Worm (Caenorhabditis elegans) whole organism, L4 larva: ENCODE results near the gene pgl-2.

Experiments used
- D1046.2 ChIP-seq: fragments of 200-800 bp; sonication (Bioruptor generic); IDR thresholded peaks from 2 replicates; pipeline ENCODE4 v1.3.6; 2022; ENCODE audit warnings: missing genetic modification characterization, missing compliant biosample characterization
- F26F4.8 ChIP-seq: fragments of 200-800 bp; sonication (Bioruptor generic); conservative IDR thresholded peaks from 2 replicates; pipeline ENCODE4 v1.3.6; 2022; ENCODE audit warnings: missing genetic modification characterization, missing compliant biosample characterization
- F49E8.2 ChIP-seq: sonication (generic microtip); optimal IDR thresholded peaks from 2 replicates; lab custom pipeline; 2016; ENCODE audit warnings: missing compliant biosample characterization, mild to moderate bottlenecking, missing genetic modification characterization, borderline replicate concordance
- T20F7.1 ChIP-seq: fragments of 200-800 bp; sonication (Bioruptor generic); optimal IDR thresholded peaks from 2 replicates; lab custom pipeline; 2018; ENCODE audit warnings: mild to moderate bottlenecking, missing genetic modification characterization, missing compliant biosample characterization
- T26A8.4 ChIP-seq: fragments of 200-800 bp; sonication (Bioruptor generic); IDR thresholded peaks from 2 replicates; pipeline ENCODE4 v1.3.6; 2022; ENCODE audit warnings: missing genetic modification characterization, missing compliant biosample characterization
- aly-2 ChIP-seq: sonication (generic microtip); optimal IDR thresholded peaks from 2 replicates; lab custom pipeline; 2018; ENCODE audit warnings: missing biosample characterization, missing genetic modification characterization
- ceh-28 ChIP-seq: fragments of 150-350 bp; optimal IDR thresholded peaks from 2 replicates; lab custom pipeline; 2014; ENCODE audit warnings: missing biosample characterization, missing genetic modification reagents, missing genetic modification characterization
- ces-1 ChIP-seq: fragments of 150-350 bp; sonication (generic microtip); optimal IDR thresholded peaks from 4 replicates; lab custom pipeline; 2014; ENCODE audit warnings: missing biosample characterization, missing genetic modification reagents, missing genetic modification characterization
- daf-16 ChIP-seq, 3 experiments: sonication (generic microtip); optimal IDR thresholded peaks; 2 replicates each; lab custom pipeline; 2016 to 2017; ENCODE audit warnings: missing genetic modification characterization in 3 of 3, missing genetic modification reagents in 3 of 3, mild to moderate bottlenecking in 2 of 3, missing compliant biosample characterization in 2 of 3, missing biosample characterization in 1 of 3, moderate library complexity in 1 of 3
- dmd-6 ChIP-seq: fragments of 200-800 bp; sonication (Bioruptor generic); IDR thresholded peaks from 2 replicates; pipeline ENCODE4 v1.3.6; 2022; ENCODE audit warnings: missing genetic modification reagents, missing genetic modification characterization, missing compliant biosample characterization
- dpl-1 ChIP-seq: fragments of 150-350 bp; optimal IDR thresholded peaks from 2 replicates; lab custom pipeline; 2014; ENCODE audit warnings: missing biosample characterization, missing genetic modification reagents, missing genetic modification characterization
- duxl-1 ChIP-seq: sonication (generic microtip); optimal IDR thresholded peaks from 2 replicates; lab custom pipeline; 2016; ENCODE audit warnings: mild to moderate bottlenecking, missing genetic modification characterization, moderate library complexity, missing compliant biosample characterization; ENCODE audit not compliant: poor library complexity
- dve-1 ChIP-seq: sonication (generic microtip); optimal IDR thresholded peaks from 2 replicates; lab custom pipeline; 2017; ENCODE audit warnings: antibody characterized with exemption, mild to moderate bottlenecking, missing genetic modification characterization, missing compliant biosample characterization; ENCODE audit not compliant: insufficient read depth
- egl-27 ChIP-seq: sonication (generic microtip); optimal IDR thresholded peaks from 3 replicates; lab custom pipeline; 2017; ENCODE audit warnings: missing biosample characterization, missing genetic modification reagents, missing genetic modification characterization
- fkh-10 ChIP-seq: fragments of 150-350 bp; optimal IDR thresholded peaks from 2 replicates; lab custom pipeline; 2014; ENCODE audit warnings: missing biosample characterization, missing genetic modification reagents, missing genetic modification characterization
- fos-1 ChIP-seq: fragments of 150-350 bp; optimal IDR thresholded peaks from 2 replicates; lab custom pipeline; 2014; ENCODE audit warnings: missing biosample characterization, missing genetic modification characterization
- hif-1 ChIP-seq, 2 experiments: sonication (generic microtip); optimal IDR thresholded peaks; 2 replicates each; lab custom pipeline; 2016 to 2017; ENCODE audit warnings: missing compliant biosample characterization in 2 of 2, missing genetic modification characterization in 2 of 2, missing genetic modification reagents in 2 of 2, missing genotype in 2 of 2, mild to moderate bottlenecking in 1 of 2
- hlh-11 ChIP-seq: fragments of 200-800 bp; sonication (Bioruptor generic); optimal IDR thresholded peaks from 2 replicates; lab custom pipeline; 2018; ENCODE audit warnings: mild to moderate bottlenecking, missing genetic modification characterization, missing compliant biosample characterization
- hlh-30 ChIP-seq: sonication (generic microtip); optimal IDR thresholded peaks from 2 replicates; lab custom pipeline; 2017; ENCODE audit warnings: antibody characterized with exemption, mild to moderate bottlenecking, missing genetic modification characterization, missing compliant biosample characterization; ENCODE audit not compliant: insufficient read depth
- hmg-1.1 ChIP-seq: fragments of 200-800 bp; sonication (Bioruptor generic); IDR thresholded peaks from 2 replicates; pipeline ENCODE4 v1.3.6; 2022; ENCODE audit warnings: missing genetic modification reagents, missing genetic modification characterization, missing compliant biosample characterization
- jun-1 ChIP-seq: fragments of 150-350 bp; optimal IDR thresholded peaks from 2 replicates; lab custom pipeline; 2014; ENCODE audit warnings: missing biosample characterization, missing genetic modification reagents, missing genetic modification characterization
- lim-7 ChIP-seq: fragments of 200-800 bp; sonication (Bioruptor generic); IDR thresholded peaks from 2 replicates; pipeline ENCODE4 v1.3.6; 2022; ENCODE audit warnings: missing genetic modification characterization, missing compliant biosample characterization
- lin-38 ChIP-seq: fragments of 200-800 bp; sonication (Bioruptor generic); IDR thresholded peaks from 2 replicates; pipeline ENCODE4 v1.3.6; 2022; ENCODE audit warnings: missing genetic modification reagents, missing genetic modification characterization, missing compliant biosample characterization
- lsy-2 ChIP-seq, 2 experiments: fragments of 150-350 bp in 1 of 2; sonication (generic microtip) in 1 of 2; optimal IDR thresholded peaks; 2 replicates each; lab custom pipeline; 2014 to 2017; ENCODE audit warnings: missing biosample characterization in 2 of 2, missing genetic modification characterization in 2 of 2
- madf-5 ChIP-seq, 2 experiments: fragments of 200-800 bp; sonication (Bioruptor generic); IDR thresholded peaks; 2 replicates each; pipeline ENCODE4 v1.3.6; 2022; ENCODE audit warnings: missing compliant biosample characterization in 2 of 2, missing genetic modification characterization in 2 of 2
- mdl-1 ChIP-seq, 2 experiments: fragments of 150-350 bp in 1 of 2; sonication (generic microtip) in 1 of 2; optimal IDR thresholded peaks; 2 replicates each; lab custom pipeline; 2014 to 2017; ENCODE audit warnings: missing biosample characterization in 2 of 2, missing genetic modification characterization in 2 of 2
- mep-1 ChIP-seq: fragments of 150-350 bp; sonication (generic microtip); optimal IDR thresholded peaks from 3 replicates; lab custom pipeline; 2014; ENCODE audit warnings: missing biosample characterization, missing genetic modification characterization
- mes-2 ChIP-seq: sonication (generic microtip); optimal IDR thresholded peaks from 2 replicates; lab custom pipeline; 2016; ENCODE audit warnings: missing genotype, mild to moderate bottlenecking, missing genetic modification characterization, missing compliant biosample characterization; ENCODE audit not compliant: poor library complexity, severe bottlenecking
- mxl-3 ChIP-seq: fragments of 200-800 bp; sonication (Bioruptor generic); optimal IDR thresholded peaks from 2 replicates; lab custom pipeline; 2018; ENCODE audit warnings: mild to moderate bottlenecking, missing genetic modification characterization, missing compliant biosample characterization
- nhr-102 ChIP-seq: sonication (generic microtip); optimal IDR thresholded peaks from 2 replicates; lab custom pipeline; 2016; ENCODE audit warnings: mild to moderate bottlenecking, missing genetic modification characterization, moderate library complexity, missing compliant biosample characterization
- nhr-11 ChIP-seq: fragments of 150-350 bp; optimal IDR thresholded peaks from 2 replicates; lab custom pipeline; 2014; ENCODE audit warnings: missing biosample characterization, missing genetic modification characterization
- nhr-237 ChIP-seq: sonication (generic microtip); optimal IDR thresholded peaks from 2 replicates; lab custom pipeline; 2017; ENCODE audit warnings: missing biosample characterization, missing genetic modification characterization
- nhr-28 ChIP-seq: fragments of 150-350 bp; optimal IDR thresholded peaks from 2 replicates; lab custom pipeline; 2014; ENCODE audit warnings: missing biosample characterization, missing genetic modification characterization
- nhr-48 ChIP-seq: sonication (generic microtip); optimal IDR thresholded peaks from 2 replicates; lab custom pipeline; 2016; ENCODE audit warnings: mild to moderate bottlenecking, missing genetic modification characterization, missing compliant biosample characterization
- pha-4 ChIP-seq, 2 experiments: fragments of 150-350 bp in 1 of 2; fragments of 200-800 bp in 1 of 2; sonication (Bioruptor generic) in 1 of 2; IDR thresholded peaks in 1 of 2; optimal IDR thresholded peaks in 1 of 2; 2 replicates each; pipeline versions ENCODE4 v1.3.6 to Lab custom; 2014 to 2022; ENCODE audit warnings: missing genetic modification characterization in 2 of 2, missing genetic modification reagents in 2 of 2, missing biosample characterization in 1 of 2, missing compliant biosample characterization in 1 of 2
- pqm-1 ChIP-seq: sonication (generic microtip); optimal IDR thresholded peaks from 2 replicates; lab custom pipeline; 2017; ENCODE audit warnings: missing biosample characterization, missing genetic modification characterization
- rbr-2 ChIP-seq: sonication (generic microtip); optimal IDR thresholded peaks from 2 replicates; lab custom pipeline; 2016; ENCODE audit warnings: missing genotype, missing genetic modification characterization, missing compliant biosample characterization
- skn-1 ChIP-seq: fragments of 150-350 bp; optimal IDR thresholded peaks from 2 replicates; lab custom pipeline; 2014; ENCODE audit warnings: missing biosample characterization, missing genetic modification characterization
- spr-1 ChIP-seq: sonication (generic microtip); optimal IDR thresholded peaks from 2 replicates; lab custom pipeline; 2016; ENCODE audit warnings: mild to moderate bottlenecking, missing genetic modification characterization, missing compliant biosample characterization
- tra-1 ChIP-seq: fragments of 200-800 bp; sonication (Bioruptor generic); IDR thresholded peaks from 2 replicates; pipeline ENCODE4 v1.3.6; 2022; ENCODE audit warnings: missing genetic modification reagents, missing genetic modification characterization, missing compliant biosample characterization
- unc-130 ChIP-seq: sonication (generic microtip); optimal IDR thresholded peaks from 2 replicates; lab custom pipeline; 2016; ENCODE audit warnings: missing genetic modification reagents, missing genetic modification characterization, missing compliant biosample characterization
- zfp-3 ChIP-seq: fragments of 200-800 bp; sonication (Bioruptor generic); conservative IDR thresholded peaks from 2 replicates; pipeline ENCODE4 v1.3.6; 2022; ENCODE audit warnings: missing genetic modification reagents, missing genetic modification characterization, missing compliant biosample characterization
- ztf-7 ChIP-seq: fragments of 150-350 bp; optimal IDR thresholded peaks from 2 replicates; lab custom pipeline; 2014; ENCODE audit warnings: missing biosample characterization, missing genetic modification characterization

pgl-2 gene

DNA sequence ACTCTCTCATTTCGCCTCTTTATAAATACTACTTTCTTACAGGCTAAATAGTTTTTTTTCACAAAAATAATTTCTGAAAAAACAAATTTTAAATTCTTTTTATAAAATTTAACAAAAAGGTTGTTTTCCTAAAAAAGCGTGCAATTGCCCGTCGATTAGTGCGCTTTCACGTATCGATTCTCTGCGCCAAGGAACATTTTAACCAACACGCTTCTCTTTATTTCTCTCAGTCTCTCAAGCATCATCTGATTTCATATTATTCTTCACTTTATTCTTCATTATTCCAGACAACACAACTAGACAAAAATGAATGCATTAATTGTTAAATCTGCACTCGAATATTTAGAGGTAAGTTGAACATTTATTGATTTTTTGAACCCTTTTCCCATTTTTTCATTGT, 14.4 kb upstream of the pgl-2 start, which contains the start of gene B0303.4:
TSS of gene B0303.4 (plus strand) at position 196 of the 400 bp plus-strand sequence.
- TF ChIP-seq F49E8.2, result no peak
- TF ChIP-seq daf-16 (GFP tag; optimal IDR thresholded peaks at IDR 0.05; lab: Kevin White, UChicago), result no peak
- peak; percentile 46 for TF ChIP-seq daf-16 (tag; optimal IDR thresholded peaks at IDR 0.05; lab: Kevin White, UChicago)
- peak; percentile 82 for TF ChIP-seq mep-1 (tag; lab: Kevin White, UChicago)
- peak; percentile 7 for TF ChIP-seq dpl-1 (GFP tag; lab: Kevin White, UChicago)
- TF ChIP-seq hif-1 (tag; optimal IDR thresholded peaks at IDR 0.05; lab: Kevin White, UChicago), result peak in 1 of 2 experiments; percentile 6
- 0 out of 2 replicates have a peak, but pooled peaks have one; percentile 28 for TF ChIP-seq lin-38 (GFP tag; lab: Robert Waterston, UW)
- TF ChIP-seq mdl-1 (tag; optimal IDR thresholded peaks at IDR 0.05; lab: Kevin White, UChicago), result peak in 1 of 2 experiments; percentile 69
- no peak for TF ChIP-seq nhr-102 (tag; lab: Kevin White, UChicago)
- TF ChIP-seq rbr-2 (tag; lab: Kevin White, UChicago), result peak; percentile 41
- TF ChIP-seq lsy-2 (tag; optimal IDR thresholded peaks at IDR 0.05; lab: Kevin White, UChicago), result peak in 1 of 2 experiments; percentile 78
- no peak for TF ChIP-seq nhr-237 (tag; lab: Kevin White, UChicago)
- TF ChIP-seq hlh-11 (tag; lab: Kevin White, UChicago), result peak; percentile 63
- 0 out of 2 replicates have a peak, but pooled peaks have one; percentile 34 for TF ChIP-seq hmg-1.1
- TF ChIP-seq T20F7.1 (GFP tag; lab: Kevin White, UChicago), result peak; percentile 52
- no peak for TF ChIP-seq pha-4 (GFP tag; IDR thresholded peaks at IDR 0.05; lab: Robert Waterston, UW)
- peak; percentile 45 for TF ChIP-seq pha-4 (tag; optimal IDR thresholded peaks at IDR 0.05; lab: Kevin White, UChicago)
- TF ChIP-seq ceh-28 (tag; lab: Kevin White, UChicago), result peak; percentile 47
- peak; percentile 90 for TF ChIP-seq hlh-30
- peak; percentile 65 for TF ChIP-seq mes-2 (tag; lab: Kevin White, UChicago)
- peak; percentile 65 for TF ChIP-seq nhr-28 (tag; lab: Kevin White, UChicago)
- peak; percentile 85 for TF ChIP-seq ztf-7 (tag; lab: Kevin White, UChicago)
- TF ChIP-seq ces-1 (GFP tag; lab: Kevin White, UChicago), result no peak
- peak; percentile 57 for TF ChIP-seq mxl-3 (GFP tag; lab: Kevin White, UChicago)
- TF ChIP-seq madf-5 (GFP tag; IDR thresholded peaks at IDR 0.05; lab: Robert Waterston, UW), result no peak
- TF ChIP-seq F26F4.8 (GFP tag; lab: Robert Waterston, UW), result no peak
- peak; percentile 48 for TF ChIP-seq dve-1
- TF ChIP-seq duxl-1 (tag; lab: Kevin White, UChicago), result no peak

DNA sequence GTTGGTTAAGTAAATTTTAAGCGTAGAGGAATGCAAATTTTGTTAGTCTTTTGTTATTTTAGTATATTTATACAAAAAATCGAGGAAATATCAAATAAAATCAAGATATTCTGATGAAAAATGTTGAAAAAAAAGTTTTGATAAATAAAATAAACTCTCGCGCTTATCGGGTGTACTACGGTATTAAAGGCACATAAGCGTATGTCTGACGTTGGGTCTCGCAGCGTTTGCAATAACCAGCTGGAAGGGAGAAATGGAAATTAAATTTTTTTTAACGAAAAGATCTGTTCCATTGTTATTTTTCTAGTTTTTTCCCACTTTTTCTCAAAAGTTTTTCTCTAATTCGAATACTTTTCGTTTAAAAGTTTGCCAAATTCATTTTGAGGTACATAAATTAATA, 13.9 kb upstream of the pgl-2 start:
- peak; percentile 45 for TF ChIP-seq unc-130 (GFP tag; lab: Kevin White, UChicago)
- TF ChIP-seq fkh-10 (GFP tag; lab: Kevin White, UChicago), result no peak
- TF ChIP-seq D1046.2 (GFP tag; lab: Robert Waterston, UW), result no peak
- TF ChIP-seq, all 104 proteins: peak for 1

DNA sequence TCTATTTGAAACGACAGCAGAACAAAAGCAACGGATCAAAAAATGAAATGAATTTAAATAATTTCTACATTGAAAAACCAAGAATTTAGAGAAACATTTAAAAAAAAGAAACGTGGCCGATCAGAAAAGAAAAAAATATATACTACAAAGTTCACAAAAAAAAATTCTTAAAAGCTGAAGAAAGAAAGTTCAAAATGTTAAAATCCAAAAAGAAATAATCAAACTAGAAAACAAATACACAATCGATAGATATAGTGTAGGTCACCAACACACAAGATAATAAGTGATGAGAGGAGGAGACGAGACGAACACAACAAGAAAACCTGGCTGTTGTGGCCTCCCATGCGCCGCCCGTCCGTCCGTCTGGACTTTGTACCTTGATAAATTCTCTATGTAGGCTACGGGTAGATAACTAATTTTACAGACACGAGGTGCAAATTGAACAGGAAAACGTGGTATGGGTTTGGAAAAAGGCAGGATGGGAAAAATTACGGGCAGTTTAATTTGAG, 13.3 kb upstream of the pgl-2 start, which contains the start of gene hadb-1:
TSS of gene hadb-1 (minus strand) at position 51 of the 509 bp plus-strand sequence.
- TF ChIP-seq aly-2 (tag; lab: Kevin White, UChicago), result no peak
- no peak for TF ChIP-seq fos-1 (tag; lab: Kevin White, UChicago)
- TF ChIP-seq jun-1, result no peak
- 0 out of 2 replicates have a peak, but pooled peaks have one; percentile 7 for TF ChIP-seq zfp-3 (GFP tag; lab: Robert Waterston, UW)
- TF ChIP-seq skn-1, result no peak
- peak; percentile 49 for TF ChIP-seq dmd-6 (GFP tag; lab: Robert Waterston, UW)
- TF ChIP-seq pqm-1, result no peak
- TF ChIP-seq egl-27 (tag; lab: Kevin White, UChicago), result no peak
- TF ChIP-seq nhr-11 (tag; lab: Kevin White, UChicago), result peak; percentile 82
- TF ChIP-seq hif-1 (tag; optimal IDR thresholded peaks at IDR 0.05; lab: Kevin White, UChicago), result no peak
- TF ChIP-seq mep-1 (tag; lab: Kevin White, UChicago), result peak; percentile 65
- no peak for TF ChIP-seq rbr-2 (tag; lab: Kevin White, UChicago)
- TF ChIP-seq ceh-28 (tag; lab: Kevin White, UChicago), result peak; percentile 25
- TF ChIP-seq dve-1, result peak; percentile 71
- TF ChIP-seq hlh-11 (tag; lab: Kevin White, UChicago), result peak; percentile 79
- TF ChIP-seq hlh-30, result peak; percentile 81
- TF ChIP-seq daf-16 (GFP tag; optimal IDR thresholded peaks at IDR 0.05; lab: Kevin White, UChicago), result no peak
- TF ChIP-seq daf-16 (tag; optimal IDR thresholded peaks at IDR 0.05; lab: Kevin White, UChicago), result peak; percentile 77
- TF ChIP-seq spr-1 (tag; lab: Kevin White, UChicago), result no peak
- TF ChIP-seq F26F4.8 (GFP tag; lab: Robert Waterston, UW), result no peak
- no peak for TF ChIP-seq lim-7 (GFP tag; lab: Robert Waterston, UW)
- TF ChIP-seq T26A8.4, result no peak
- TF ChIP-seq tra-1 (GFP tag; lab: Robert Waterston, UW), result 0 out of 2 replicates have a peak, but pooled peaks have one; percentile 40
- peak; percentile 89 for TF ChIP-seq mxl-3 (GFP tag; lab: Kevin White, UChicago)
- peak in 1 of 2 experiments; percentile 68 for TF ChIP-seq mdl-1 (tag; optimal IDR thresholded peaks at IDR 0.05; lab: Kevin White, UChicago)
- peak; percentile 96 for TF ChIP-seq nhr-28 (tag; lab: Kevin White, UChicago)
- TF ChIP-seq nhr-48 (tag; lab: Kevin White, UChicago), result no peak
